Worm (Caenorhabditis elegans) whole organism, early embryonic: ENCODE data around the gene asps-1.
A peak's percentile ranks its signal among the peaks of the same experiment; 100 is the strongest.

Source experiments
- B0310.2 ChIP-seq: sonication (generic microtip); optimal IDR thresholded peaks from 2 replicates; lab custom pipeline; 2016; ENCODE audit warnings: mild to moderate bottlenecking, missing genetic modification characterization, missing compliant biosample characterization
- F13C5.2 ChIP-seq: sonication (generic microtip); optimal IDR thresholded peaks from 2 replicates; lab custom pipeline; 2017; ENCODE audit warnings: mild to moderate bottlenecking, missing genetic modification characterization, inconsistent platforms, missing compliant biosample characterization
- aly-1 ChIP-seq: sonication (generic microtip); optimal IDR thresholded peaks from 2 replicates; lab custom pipeline; 2016; ENCODE audit warnings: missing genetic modification characterization, missing compliant biosample characterization
- ama-1 ChIP-seq: fragments of 150-350 bp; optimal IDR thresholded peaks from 2 replicates; lab custom pipeline; 2014
- ceh-13 ChIP-seq: fragments of 200-800 bp; sonication (Bioruptor generic); optimal IDR thresholded peaks from 2 replicates; lab custom pipeline; 2018; ENCODE audit warnings: mild to moderate bottlenecking, missing genetic modification characterization, missing compliant biosample characterization
- ceh-36 ChIP-seq: sonication (generic microtip); optimal IDR thresholded peaks from 2 replicates; lab custom pipeline; 2016; ENCODE audit warnings: missing genetic modification characterization, inconsistent platforms, missing compliant biosample characterization
- ets-7 ChIP-seq: sonication (generic microtip); optimal IDR thresholded peaks from 2 replicates; lab custom pipeline; 2016; ENCODE audit warnings: missing genotype, missing genetic modification characterization, missing compliant biosample characterization
- flt-1 ChIP-seq: fragments of 200-800 bp; sonication (Bioruptor generic); IDR thresholded peaks from 2 replicates; pipeline ENCODE4 v1.3.6; 2022; ENCODE audit warnings: missing genetic modification characterization, missing compliant biosample characterization
- hmbx-1 ChIP-seq: sonication (generic microtip); optimal IDR thresholded peaks from 2 replicates; lab custom pipeline; 2016; ENCODE audit warnings: mild to moderate bottlenecking, missing genetic modification characterization, missing compliant biosample characterization
- hmg-4 ChIP-seq: fragments of 200-800 bp; sonication (Bioruptor generic); optimal IDR thresholded peaks from 2 replicates; lab custom pipeline; 2018; ENCODE audit warnings: mild to moderate bottlenecking, missing genetic modification characterization, missing compliant biosample characterization
- hnd-1 ChIP-seq: sonication (generic microtip); optimal IDR thresholded peaks from 2 replicates; lab custom pipeline; 2016; ENCODE audit warnings: missing genetic modification characterization, missing compliant biosample characterization
- pes-1 ChIP-seq: fragments of 200-800 bp; sonication (Bioruptor generic); IDR thresholded peaks from 2 replicates; pipeline ENCODE4 v1.3.6; 2022; ENCODE audit warnings: missing genetic modification reagents, missing genetic modification characterization, missing compliant biosample characterization
- scrt-1 ChIP-seq: fragments of 200-800 bp; sonication (Bioruptor generic); IDR thresholded peaks from 2 replicates; pipeline ENCODE4 v1.3.6; 2022; ENCODE audit warnings: missing genetic modification characterization, missing compliant biosample characterization
- sea-1 ChIP-seq: fragments of 200-800 bp; sonication (Bioruptor generic); conservative IDR thresholded peaks from 2 replicates; pipeline ENCODE4 v1.3.6; 2022; ENCODE audit warnings: missing genetic modification characterization, missing compliant biosample characterization
- tbx-11 ChIP-seq: fragments of 200-800 bp; sonication (Bioruptor generic); IDR thresholded peaks from 2 replicates; pipeline ENCODE4 v1.3.6; 2022; ENCODE audit warnings: missing genetic modification characterization, missing compliant biosample characterization
- tbx-37 ChIP-seq: fragments of 200-800 bp; sonication (Bioruptor generic); conservative IDR thresholded peaks from 2 replicates; pipeline ENCODE4 v1.3.6; 2022; ENCODE audit warnings: missing genetic modification reagents, missing genetic modification characterization, missing compliant biosample characterization
- tra-4 ChIP-seq: sonication (generic microtip); optimal IDR thresholded peaks from 2 replicates; lab custom pipeline; 2017; ENCODE audit warnings: missing genetic modification characterization, missing compliant biosample characterization

The asps-1 gene

DNA sequence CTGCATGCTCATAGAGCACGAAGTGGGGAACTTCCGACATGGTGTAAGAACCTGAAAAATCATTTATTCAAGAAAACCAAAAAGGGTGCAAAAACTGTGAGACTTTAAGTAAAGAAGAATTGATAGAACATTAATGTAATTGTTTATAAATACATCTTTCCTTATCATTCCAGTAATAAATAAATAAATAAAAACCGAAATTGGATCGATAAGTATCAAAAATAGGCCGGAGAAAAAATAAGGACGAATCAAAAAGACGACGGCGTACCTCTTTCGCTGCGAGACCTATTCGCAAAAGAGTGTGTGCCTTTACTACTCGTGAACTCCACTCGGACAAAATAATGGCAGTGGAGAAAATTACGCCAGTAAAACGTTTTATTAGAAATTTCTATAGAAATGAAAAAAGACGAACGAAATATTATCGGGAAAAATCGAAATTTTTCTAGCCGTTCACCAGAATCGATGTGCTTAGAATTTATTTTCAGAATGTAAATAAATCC, 35.8 kb upstream of the asps-1 start, which contains the start of gene nol-56:
nol-56 (minus strand) TSS at position 51 of the 500 bp plus-strand sequence.
- TF ChIP-seq B0310.2 (tag; lab: Kevin White, UChicago) = no peak
- TF ChIP-seq pes-1 (GFP tag; lab: Robert Waterston, UW) = 0 out of 2 replicates have a peak, but pooled peaks have one; percentile 37

DNA sequence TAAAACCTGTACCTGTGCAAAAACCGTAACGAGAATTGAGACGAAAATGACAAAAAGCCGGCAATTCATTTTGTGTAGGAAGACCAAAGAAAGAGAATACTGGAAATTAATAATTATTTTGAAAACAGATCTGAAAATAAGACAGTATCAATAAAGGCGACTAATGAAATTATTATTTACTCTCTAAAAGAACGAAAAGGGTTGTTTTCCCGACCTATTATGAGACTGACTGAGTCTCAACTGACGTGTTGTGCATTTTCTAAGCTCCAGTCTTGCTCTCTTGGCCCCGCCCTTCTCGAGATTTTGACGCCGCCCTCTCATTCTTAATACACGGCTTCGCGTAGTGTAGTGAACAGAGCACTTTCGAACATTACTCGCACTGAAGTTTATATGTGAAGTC, 32.9 kb upstream of the asps-1 start, which contains the start of gene K07C5.9:
K07C5.9 (minus strand) TSS at position 101 of the 400 bp plus-strand sequence.
- TF ChIP-seq ceh-13 (GFP tag; lab: Kevin White, UChicago) = no peak
- no peak for TF ChIP-seq ama-1 (lab: Kevin White, UChicago)
- TF ChIP-seq B0310.2 (tag; lab: Kevin White, UChicago) = no peak
- TF ChIP-seq ets-7 (tag; lab: Kevin White, UChicago) = no peak
- no peak for TF ChIP-seq tbx-37
- TF ChIP-seq pes-1 (GFP tag; lab: Robert Waterston, UW) = no peak

DNA sequence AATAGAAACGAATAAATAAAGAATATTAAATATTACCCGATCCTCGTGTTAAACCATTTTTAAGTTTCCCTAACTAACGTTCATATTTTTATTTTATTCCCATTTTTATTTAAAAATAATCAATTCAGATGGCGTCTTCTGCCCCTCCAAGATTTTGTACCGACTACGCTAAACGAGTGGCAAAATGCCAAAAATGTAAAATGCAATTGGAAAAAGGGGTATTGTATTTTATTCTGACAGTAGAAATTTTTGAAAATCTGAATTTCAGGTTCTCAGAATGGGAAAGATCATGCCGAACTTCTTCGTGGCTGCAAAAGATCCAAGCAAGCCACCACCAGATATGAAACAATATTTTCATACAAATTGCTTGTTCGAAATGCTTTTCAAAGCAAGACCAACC, 25.7 kb upstream of the asps-1 start, which contains the start of gene K07C5.3:
K07C5.3 (plus strand) TSS at position 129 of the 400 bp plus-strand sequence.
- TF ChIP-seq ama-1 (lab: Kevin White, UChicago) = no peak
- no peak for TF ChIP-seq F13C5.2
- TF ChIP-seq hmbx-1 = no peak
- no peak for TF ChIP-seq tbx-11 (GFP tag; lab: Robert Waterston, UW)
- TF ChIP-seq ceh-36 (tag; lab: Kevin White, UChicago) = no peak
- TF ChIP-seq hmg-4 (GFP tag; lab: Kevin White, UChicago) = no peak
- TF ChIP-seq hnd-1 (tag; lab: Kevin White, UChicago) = no peak
- TF ChIP-seq ets-7 (tag; lab: Kevin White, UChicago) = no peak
- TF ChIP-seq ceh-13 (GFP tag; lab: Kevin White, UChicago) = no peak
- TF ChIP-seq aly-1 (tag; lab: Kevin White, UChicago) = no peak
- no peak for TF ChIP-seq flt-1 (GFP tag; lab: Robert Waterston, UW)
- TF ChIP-seq scrt-1 = no peak
- no peak for TF ChIP-seq sea-1 (GFP tag; lab: Robert Waterston, UW)
- no peak for TF ChIP-seq B0310.2 (tag; lab: Kevin White, UChicago)
- no peak for TF ChIP-seq tra-4 (tag; lab: Kevin White, UChicago)
- TF ChIP-seq pes-1 (GFP tag; lab: Robert Waterston, UW) = no peak
- no peak for TF ChIP-seq tbx-37

ce11 chrV:10341905-10342328, 24.7 kb upstream of the asps-1 start, which contains the start of gene K07C5.13:
Gene K07C5.13 (plus strand): TSS chrV:10342055.
- TF ChIP-seq scrt-1 (peak; percentile 51; the same call in 1 of the 2 replicates), tbx-11 (GFP tag; lab: Robert Waterston, UW) (peak; percentile 61; the same call in 1 of the 2 replicates), pes-1 (GFP tag; lab: Robert Waterston, UW) (peak; percentile 61; the same call in 1 of the 2 replicates), sea-1 (GFP tag; lab: Robert Waterston, UW) (peak; percentile 75; the same call in 1 of the 2 replicates), flt-1 (GFP tag; lab: Robert Waterston, UW) (peak; percentile 56), tbx-37 (0 out of 2 replicates have a peak, but pooled peaks have one; percentile 36)

ce11 chrV:10339200-10339599, 22.0 kb upstream of the asps-1 start, which contains the start of gene K07C5.2:
Gene K07C5.2 (plus strand): TSS chrV:10339500.
- TF ChIP-seq pes-1 (GFP tag; lab: Robert Waterston, UW) = no peak
- TF ChIP-seq F13C5.2 = no peak
- TF ChIP-seq hmg-4 (GFP tag; lab: Kevin White, UChicago) = no peak
- TF ChIP-seq hnd-1 (tag; lab: Kevin White, UChicago) = no peak
- TF ChIP-seq tbx-11 (GFP tag; lab: Robert Waterston, UW) = no peak

- TF ChIP-seq pes-1 (GFP tag; lab: Robert Waterston, UW) (no peak), tbx-11 (GFP tag; lab: Robert Waterston, UW) (no peak), tbx-37 (no peak), ceh-13 (GFP tag; lab: Kevin White, UChicago) (no peak), scrt-1 (no peak), B0310.2 (tag; lab: Kevin White, UChicago) (no peak), aly-1 (tag; lab: Kevin White, UChicago) (no peak), ama-1 (lab: Kevin White, UChicago) (no peak), ceh-36 (tag; lab: Kevin White, UChicago) (no peak), hmbx-1 (no peak), tra-4 (tag; lab: Kevin White, UChicago) (no peak), F13C5.2 (no peak), flt-1 (GFP tag; lab: Robert Waterston, UW) (no peak), sea-1 (GFP tag; lab: Robert Waterston, UW) (no peak), hnd-1 (tag; lab: Kevin White, UChicago) (no peak), hmg-4 (GFP tag; lab: Kevin White, UChicago) (no peak), ets-7 (tag; lab: Kevin White, UChicago) (no peak)
Observed at ce11 chrV:10338305-10338992, 21.3 kb upstream of the asps-1 start, which contains the start of gene arx-2. Gene arx-2 (minus strand): TSS chrV:10338355.

DNA sequence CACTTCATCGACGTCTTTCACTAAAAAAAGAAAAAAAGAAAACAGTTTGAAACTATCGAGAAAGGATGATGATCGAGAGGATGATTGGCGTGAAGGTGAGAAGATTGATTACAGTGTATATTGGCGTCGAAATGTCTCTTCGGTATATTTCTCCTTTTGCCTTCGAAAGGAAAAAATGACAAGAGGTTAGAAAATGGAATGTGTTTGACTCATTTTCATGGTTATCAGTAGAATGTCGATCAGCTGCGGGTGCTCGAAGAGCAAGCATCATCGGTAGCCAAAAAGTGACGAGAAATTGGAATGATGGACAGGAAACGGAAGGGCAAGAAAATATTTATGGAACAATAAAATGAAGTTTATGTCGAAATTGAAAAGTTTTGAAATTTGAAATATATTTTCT, 16.6 kb upstream of the asps-1 start:
- no peak for TF ChIP-seq sea-1 (GFP tag; lab: Robert Waterston, UW)
- no peak for TF ChIP-seq flt-1 (GFP tag; lab: Robert Waterston, UW)
- no peak for TF ChIP-seq tra-4 (tag; lab: Kevin White, UChicago)
- TF ChIP-seq pes-1 (GFP tag; lab: Robert Waterston, UW) = no peak
- no peak for TF ChIP-seq scrt-1
- TF ChIP-seq B0310.2 (tag; lab: Kevin White, UChicago) = no peak
- TF ChIP-seq hnd-1 (tag; lab: Kevin White, UChicago) = no peak
- TF ChIP-seq tbx-37 = no peak
- no peak for TF ChIP-seq hmg-4 (GFP tag; lab: Kevin White, UChicago)
- TF ChIP-seq aly-1 (tag; lab: Kevin White, UChicago) = no peak
- TF ChIP-seq ceh-36 (tag; lab: Kevin White, UChicago) = no peak
- no peak for TF ChIP-seq ceh-13 (GFP tag; lab: Kevin White, UChicago)
- TF ChIP-seq ama-1 (lab: Kevin White, UChicago) = no peak
- TF ChIP-seq ets-7 (tag; lab: Kevin White, UChicago) = no peak
